Worm (Caenorhabditis elegans) whole organism, mixed stage, embryonic: ENCODE measurements around the gene C14C10.10.

ENCODE experiments used
- ces-1 ChIP-seq: fragments of 150-350 bp; optimal IDR thresholded peaks from 2 replicates; lab custom pipeline; 2014; ENCODE audit warnings: missing biosample characterization, missing genetic modification reagents, missing genetic modification characterization
- elt-1 ChIP-seq: sonication (generic microtip); optimal IDR thresholded peaks from 2 replicates; lab custom pipeline; 2017; ENCODE audit warnings: missing genetic modification characterization, mild to moderate bottlenecking, missing compliant biosample characterization, antibody characterized with exemption, moderate library complexity, borderline replicate concordance; ENCODE audit not compliant: insufficient read depth
- lsy-2 ChIP-seq: fragments of 150-350 bp; optimal IDR thresholded peaks from 2 replicates; lab custom pipeline; 2014; ENCODE audit warnings: missing biosample characterization, missing genetic modification characterization
- nhr-12 ChIP-seq: fragments of 150-350 bp; optimal IDR thresholded peaks from 2 replicates; lab custom pipeline; 2014; ENCODE audit warnings: missing biosample characterization, missing genetic modification characterization
- nhr-76 ChIP-seq: sonication (generic microtip); optimal IDR thresholded peaks from 2 replicates; lab custom pipeline; 2017; ENCODE audit warnings: missing biosample characterization, missing genetic modification characterization
- pha-4 ChIP-seq: fragments of 150-350 bp; optimal IDR thresholded peaks from 2 replicates; lab custom pipeline; 2018; ENCODE audit warnings: missing biosample characterization, missing genetic modification reagents, missing genetic modification characterization
- snpc-4 ChIP-seq: fragments of 150-350 bp; optimal IDR thresholded peaks from 2 replicates; lab custom pipeline; 2014; ENCODE audit warnings: missing biosample characterization, missing genetic modification characterization

DNA sequence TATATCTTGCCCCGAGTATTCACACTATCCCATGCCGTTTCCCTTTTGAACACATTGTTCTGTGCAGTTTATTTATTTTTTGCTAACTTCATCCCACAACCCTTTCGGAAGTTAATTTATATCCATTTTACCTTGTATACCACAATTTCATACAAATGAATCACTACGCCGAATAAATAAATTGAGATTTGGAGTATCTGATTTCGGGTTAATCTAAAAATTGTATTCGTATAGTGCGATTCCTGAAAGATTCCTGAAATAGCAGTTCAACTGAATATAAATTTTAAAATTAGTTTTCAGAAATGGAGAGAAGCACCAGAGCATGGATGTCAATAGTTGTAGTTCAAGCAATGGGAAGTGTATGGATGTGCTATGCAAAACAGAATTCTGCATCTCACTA is 8.2 kb upstream of the C14C10.10 start, which contains the start of gene erg-28:
- no peak for TF ChIP-seq ces-1
- no peak for TF ChIP-seq snpc-4 (tag; lab: Kevin White, UChicago)
- no peak for TF ChIP-seq pha-4
- no peak for TF ChIP-seq nhr-12 (tag; lab: Kevin White, UChicago)
- TF ChIP-seq nhr-76 (tag; lab: Kevin White, UChicago): no peak
- no peak for TF ChIP-seq elt-1 (tag; lab: Kevin White, UChicago)
- no peak for TF ChIP-seq lsy-2 (tag; lab: Kevin White, UChicago)
